Fruit fly (Drosophila melanogaster) whole organism, embryonic: ENCODE data around the gene Rack1.

Source experiments
- Ada2b ChIP-seq: fragments of 200-800 bp; sonication (Bioruptor generic); IDR thresholded peaks from 2 replicates; pipeline ENCODE4 v1.3.6; 2022; ENCODE audit warnings: missing biosample characterization, missing genetic modification characterization
- Awh ChIP-seq: fragments of 200-800 bp; sonication (Bioruptor generic); IDR thresholded peaks from 2 replicates; pipeline ENCODE4, ENCODE4 v1.3.6; 2022; ENCODE audit warnings: missing biosample characterization, missing genetic modification characterization
- CG10462 ChIP-seq: fragments of 200-800 bp; sonication (Bioruptor generic); optimal IDR thresholded peaks from 2 replicates; lab custom pipeline; 2016; ENCODE audit warnings: missing biosample characterization, missing genetic modification characterization
- CG10543 ChIP-seq: fragments of 200-800 bp; sonication (Bioruptor generic); optimal IDR thresholded peaks from 3 replicates; lab custom pipeline; 2017; ENCODE audit warnings: missing biosample characterization, mild to moderate bottlenecking, missing genetic modification characterization, moderate library complexity
- CG12769 ChIP-seq: fragments of 200-800 bp; sonication (Bioruptor generic); optimal IDR thresholded peaks from 2 replicates; lab custom pipeline; 2019; ENCODE audit warnings: missing biosample characterization, mild to moderate bottlenecking, missing genetic modification characterization, moderate library complexity
- CG13123 ChIP-seq: fragments of 200-800 bp; sonication (Bioruptor generic); optimal IDR thresholded peaks from 2 replicates; lab custom pipeline; 2016; ENCODE audit warnings: missing biosample characterization, missing genetic modification characterization
- CG17385 ChIP-seq: fragments of 200-800 bp; sonication (Bioruptor generic); optimal IDR thresholded peaks from 3 replicates; lab custom pipeline; 2018; ENCODE audit warnings: missing biosample characterization, mild to moderate bottlenecking, missing genetic modification characterization
- CG18011 ChIP-seq: fragments of 200-800 bp; sonication (Bioruptor generic); optimal IDR thresholded peaks from 2 replicates; lab custom pipeline; 2017; ENCODE audit warnings: missing biosample characterization, missing genetic modification characterization, mild to moderate bottlenecking, moderate library complexity, missing genotype
- CG2116 ChIP-seq: fragments of 200-800 bp; sonication (Bioruptor generic); optimal IDR thresholded peaks from 3 replicates; lab custom pipeline; 2018; ENCODE audit warnings: missing biosample characterization, mild to moderate bottlenecking, missing genetic modification characterization
- CG2120 ChIP-seq: fragments of 200-800 bp; sonication (Bioruptor generic); optimal IDR thresholded peaks from 3 replicates; lab custom pipeline; 2016; ENCODE audit warnings: missing biosample characterization, missing genetic modification characterization
- CG2712 ChIP-seq: fragments of 200-800 bp; optimal IDR thresholded peaks from 3 replicates; lab custom pipeline; 2019; ENCODE audit warnings: missing biosample characterization, mild to moderate bottlenecking, missing genetic modification characterization, moderate library complexity
- CG3163 ChIP-seq: fragments of 200-800 bp; sonication (Bioruptor generic); optimal IDR thresholded peaks from 3 replicates; lab custom pipeline; 2016; ENCODE audit warnings: missing biosample characterization, missing genetic modification characterization
- CG34376 ChIP-seq: fragments of 200-800 bp; sonication (Bioruptor generic); optimal IDR thresholded peaks from 2 replicates; lab custom pipeline; 2018; ENCODE audit warnings: missing biosample characterization, mild to moderate bottlenecking, missing genetic modification characterization
- CG4424 ChIP-seq: fragments of 200-800 bp; sonication (Bioruptor generic); optimal IDR thresholded peaks from 3 replicates; lab custom pipeline; 2016; ENCODE audit warnings: missing biosample characterization, missing genetic modification characterization
- CG7556 ChIP-seq: fragments of 200-800 bp; sonication (Bioruptor generic); optimal IDR thresholded peaks from 2 replicates; lab custom pipeline; 2017; ENCODE audit warnings: missing biosample characterization, mild to moderate bottlenecking, missing genetic modification characterization
- D19A ChIP-seq: fragments of 200-800 bp; optimal IDR thresholded peaks from 3 replicates; lab custom pipeline; 2019; ENCODE audit warnings: missing biosample characterization, mild to moderate bottlenecking, missing genetic modification characterization, moderate library complexity
- Dbx ChIP-seq: fragments of 200-800 bp; sonication (Bioruptor generic); IDR thresholded peaks from 3 replicates; pipeline ENCODE4 v1.3.6; 2022; ENCODE audit warnings: missing biosample characterization, missing genetic modification characterization
- Dek ChIP-seq: fragments of 200-800 bp; sonication (Bioruptor generic); optimal IDR thresholded peaks from 3 replicates; lab custom pipeline; 2019; ENCODE audit warnings: missing biosample characterization, mild to moderate bottlenecking, missing genetic modification characterization, moderate library complexity
- Ets65A ChIP-seq: fragments of 200-800 bp; sonication (Bioruptor generic); peaks from one replicate; lab custom pipeline; 2016; ENCODE audit warnings: missing biosample characterization, missing genetic modification characterization
- Gug ChIP-seq: fragments of 200-800 bp; sonication (Bioruptor generic); IDR thresholded peaks from 4 replicates; pipeline ENCODE4 v1.3.6; 2022; ENCODE audit warnings: missing biosample characterization, missing genetic modification characterization
- HLH4C ChIP-seq: fragments of 200-800 bp; sonication (Bioruptor generic); IDR thresholded peaks from 3 replicates; pipeline ENCODE4 v1.3.6; 2022; ENCODE audit warnings: missing biosample characterization, missing genetic modification characterization; ENCODE audit not compliant: partially characterized antibody
- HmgZ ChIP-seq: fragments of 200-800 bp; sonication (Bioruptor generic); optimal IDR thresholded peaks from 2 replicates; lab custom pipeline; 2018; ENCODE audit warnings: missing biosample characterization, mild to moderate bottlenecking, missing genetic modification characterization
- Hr51 ChIP-seq, 2 experiments: fragments of 200-800 bp; sonication (Bioruptor generic); optimal IDR thresholded peaks; 2 replicates in 1 of 2; 3 replicates in 1 of 2; lab custom pipeline; 2016 to 2018; ENCODE audit warnings: missing biosample characterization in 2 of 2, missing genetic modification characterization in 2 of 2, mild to moderate bottlenecking in 1 of 2, moderate library complexity in 1 of 2
- Hsf ChIP-seq: fragments of 200-800 bp; sonication (Bioruptor generic); optimal IDR thresholded peaks from 3 replicates; lab custom pipeline; 2016; ENCODE audit warnings: missing biosample characterization, missing genetic modification characterization
- Med ChIP-seq: fragments of 200-800 bp; sonication (Bioruptor generic); peaks from one replicate; lab custom pipeline; 2016; ENCODE audit warnings: missing biosample characterization, missing genetic modification characterization, mild to moderate bottlenecking, inconsistent platforms, moderate library complexity
- Sry-β ChIP-seq: fragments of 200-800 bp; sonication (Bioruptor generic); optimal IDR thresholded peaks from 2 replicates; lab custom pipeline; 2018; ENCODE audit warnings: missing biosample characterization, mild to moderate bottlenecking, missing genetic modification characterization, moderate library complexity
- chinmo ChIP-seq: fragments of 200-800 bp; sonication (Bioruptor generic); IDR thresholded peaks from 4 replicates; pipeline ENCODE4 v1.3.6; 2022; ENCODE audit warnings: missing biosample characterization, missing genetic modification characterization; ENCODE audit not compliant: partially characterized antibody
- chn ChIP-seq: fragments of 200-800 bp; sonication (Bioruptor generic); optimal IDR thresholded peaks from 2 replicates; lab custom pipeline; 2016; ENCODE audit warnings: missing biosample characterization, missing genetic modification characterization
- crol ChIP-seq: fragments of 200-800 bp; sonication (Bioruptor generic); IDR thresholded peaks from 2 replicates; pipeline ENCODE4 v1.3.6; 2022; ENCODE audit warnings: missing biosample characterization, missing genetic modification characterization
- dysf ChIP-seq: fragments of 200-800 bp; sonication (Bioruptor generic); IDR thresholded peaks from 3 replicates; pipeline ENCODE4 v1.3.6; 2022; ENCODE audit warnings: missing biosample characterization, missing genetic modification characterization
- fd96Cb ChIP-seq: fragments of 200-800 bp; sonication (Bioruptor generic); optimal IDR thresholded peaks from 2 replicates; lab custom pipeline; 2018; ENCODE audit warnings: missing biosample characterization, mild to moderate bottlenecking, missing genetic modification characterization, moderate library complexity
- ftz-f1 ChIP-seq: fragments of 200-800 bp; sonication (Bioruptor generic); optimal IDR thresholded peaks from 2 replicates; lab custom pipeline; 2016; ENCODE audit warnings: missing biosample characterization, missing genetic modification characterization
- grau ChIP-seq: fragments of 200-800 bp; optimal IDR thresholded peaks from 3 replicates; lab custom pipeline; 2019; ENCODE audit warnings: missing biosample characterization, mild to moderate bottlenecking, missing genetic modification characterization, moderate library complexity
- grn ChIP-seq: fragments of 200-800 bp; sonication (Bioruptor generic); optimal IDR thresholded peaks from 3 replicates; lab custom pipeline; 2017; ENCODE audit warnings: missing biosample characterization, missing genetic modification characterization
- ham ChIP-seq: fragments of 200-800 bp; sonication (Bioruptor generic); IDR thresholded peaks from 2 replicates; pipeline ENCODE4 v1.3.6; 2022; ENCODE audit warnings: missing biosample characterization, missing genetic modification characterization
- inv ChIP-seq: fragments of 200-800 bp; sonication (Bioruptor generic); IDR thresholded peaks from 2 replicates; pipeline ENCODE4 v1.3.6; 2022; ENCODE audit warnings: missing biosample characterization, missing genetic modification characterization; ENCODE audit not compliant: partially characterized antibody
- lov ChIP-seq, 2 experiments: fragments of 200-800 bp in 1 of 2; fragments of >200 bp in 1 of 2; sonication (Bioruptor generic) in 1 of 2; IDR thresholded peaks in 1 of 2; optimal IDR thresholded peaks in 1 of 2; 2 replicates in 1 of 2; 3 replicates in 1 of 2; pipeline versions ENCODE4 v1.3.6 to Lab custom; 2017 to 2022; ENCODE audit warnings: missing biosample characterization in 1 of 2, missing genetic modification characterization in 1 of 2
- mirr ChIP-seq: fragments of 200-800 bp; sonication (Bioruptor generic); optimal IDR thresholded peaks from 3 replicates; lab custom pipeline; 2018; ENCODE audit warnings: missing biosample characterization, mild to moderate bottlenecking, missing genetic modification characterization
- rib ChIP-seq: fragments of 200-800 bp; sonication (Bioruptor generic); IDR thresholded peaks from 2 replicates; pipeline ENCODE4 v1.3.6; 2022; ENCODE audit warnings: missing biosample characterization, missing genetic modification characterization
- row ChIP-seq: fragments of 200-800 bp; sonication (Bioruptor generic); IDR thresholded peaks from 3 replicates; pipeline ENCODE4 v1.3.6; 2022; ENCODE audit warnings: missing biosample characterization, missing genetic modification characterization
- schlank ChIP-seq: fragments of 200-800 bp; sonication (Bioruptor generic); optimal IDR thresholded peaks from 2 replicates; lab custom pipeline; 2018; ENCODE audit warnings: missing biosample characterization, mild to moderate bottlenecking, missing genetic modification characterization
- sens ChIP-seq: fragments of 200-800 bp; sonication (Bioruptor generic); peaks from one replicate; lab custom pipeline; 2016; ENCODE audit warnings: missing biosample characterization, missing genetic modification characterization
- slbo ChIP-seq: fragments of 200-800 bp; sonication (Bioruptor generic); IDR thresholded peaks from 2 replicates; pipeline ENCODE4 v1.3.6; 2022; ENCODE audit warnings: missing biosample characterization, missing genetic modification characterization
- sna ChIP-seq: fragments of 200-800 bp; sonication (Bioruptor generic); IDR thresholded peaks from 2 replicates; pipeline ENCODE4 v1.3.6; 2022; ENCODE audit warnings: missing biosample characterization, missing genetic modification characterization; ENCODE audit not compliant: partially characterized antibody
- so ChIP-seq: fragments of 200-800 bp; sonication (Bioruptor generic); IDR thresholded peaks from 3 replicates; pipeline ENCODE4 v1.3.6; 2022; ENCODE audit warnings: missing biosample characterization, missing genetic modification characterization
- tgo ChIP-seq: fragments of 200-800 bp; sonication (Bioruptor generic); IDR thresholded peaks from 3 replicates; pipeline ENCODE4 v1.3.6; 2022; ENCODE audit warnings: missing biosample characterization, missing genetic modification characterization
- zfh1 ChIP-seq: fragments of 200-800 bp; sonication (Bioruptor generic); IDR thresholded peaks from 3 replicates; pipeline ENCODE4 v1.3.6; 2022; ENCODE audit warnings: missing biosample characterization, missing genetic modification characterization

Gene Rack1

dm6 chr2L:7790448-7791355 is 36.4 kb downstream of the Rack1 start, which contains the start of gene CG7149 (continued):
- TF ChIP-seq grau (tag; lab: Kevin White, UChicago) = peak; percentile 13
- peak; percentile 2 for TF ChIP-seq CG2712 (tag; lab: Kevin White, UChicago)
- TF ChIP-seq HmgZ (tag; lab: Kevin White, UChicago) = no peak
- TF ChIP-seq crol = no peak
- peak; percentile 10 for TF ChIP-seq CG3163 (GFP tag; lab: Kevin White, UChicago)
- 0 out of 3 replicates have a peak, but pooled peaks have one; percentile 32 for TF ChIP-seq Dbx
- TF ChIP-seq CG2120 (GFP tag; lab: Kevin White, UChicago) = peak; percentile 53
- TF ChIP-seq rib = 0 out of 2 replicates have a peak, but pooled peaks have one; percentile 11
- TF ChIP-seq ftz-f1 (GFP tag; lab: Kevin White, UChicago) = peak; percentile 15
- no peak for TF ChIP-seq so (GFP tag; lab: Robert Waterston, UW)
- peak; percentile 84 for TF ChIP-seq row
- TF ChIP-seq D19A (tag; lab: Kevin White, UChicago) = peak; percentile 9
- TF ChIP-seq Hr51 (GFP tag; optimal IDR thresholded peaks at IDR 0.05; lab: Kevin White, UChicago) = peak in 1 of 2 experiments; percentile 31
- TF ChIP-seq CG4424 (GFP tag; lab: Kevin White, UChicago) = peak; percentile 5
- TF ChIP-seq Awh = 0 out of 2 replicates have a peak, but pooled peaks have one; percentile 4
- TF ChIP-seq slbo (GFP tag; lab: Robert Waterston, UW) = peak; percentile 41; the same call in 1 of the 2 replicates
- peak; percentile 83 for TF ChIP-seq Med (GFP tag; lab: Kevin White, UChicago)
- TF ChIP-seq Gug = no peak
- TF ChIP-seq fd96Cb (tag; lab: Kevin White, UChicago) = no peak
- TF ChIP-seq CG34376 (GFP tag; lab: Kevin White, UChicago) = peak; percentile 95
- TF ChIP-seq CG13123 (GFP tag; lab: Kevin White, UChicago) = no peak
- peak; percentile 21 for TF ChIP-seq CG10543
- no peak for TF ChIP-seq Ada2b
- no peak for TF ChIP-seq sna (GFP tag; lab: Robert Waterston, UW)
- TF ChIP-seq inv (GFP tag; lab: Robert Waterston, UW) = no peak
- peak; percentile 2 for TF ChIP-seq CG2116
- TF ChIP-seq chn (GFP tag; lab: Kevin White, UChicago) = no peak
- peak; percentile 6 for TF ChIP-seq Ets65A
- 0 out of 3 replicates have a peak, but pooled peaks have one; percentile 7 for TF ChIP-seq HLH4C (GFP tag; lab: Robert Waterston, UW)
- peak; percentile 62 for TF ChIP-seq CG12769 (tag; lab: Kevin White, UChicago)
- TF ChIP-seq schlank = no peak
- no peak for TF ChIP-seq lov (optimal IDR thresholded peaks at IDR 0.05; lab: Kevin White, UChicago)
- TF ChIP-seq lov (GFP tag; IDR thresholded peaks at IDR 0.05; lab: Robert Waterston, UW) = 0 out of 3 replicates have a peak, but pooled peaks have one; percentile 9
- peak; percentile 13; the same call in 1 of the 3 replicates for TF ChIP-seq tgo (GFP tag; lab: Robert Waterston, UW)
- TF ChIP-seq Hsf (GFP tag; lab: Kevin White, UChicago) = peak; percentile 21
- no peak for TF ChIP-seq ham (GFP tag; lab: Robert Waterston, UW)
- TF ChIP-seq mirr = peak; percentile 96
- peak; percentile 83 for TF ChIP-seq CG17385 (GFP tag; lab: Kevin White, UChicago)
- TF ChIP-seq CG7556 = peak; percentile 33
- no peak for TF ChIP-seq CG18011 (GFP tag; lab: Kevin White, UChicago)
- TF ChIP-seq dysf (GFP tag; lab: Robert Waterston, UW) = peak; percentile 30; the same call in 1 of the 3 replicates
- peak; percentile 54 for TF ChIP-seq grn
- TF ChIP-seq zfh1 (GFP tag; lab: Robert Waterston, UW) = 0 out of 3 replicates have a peak, but pooled peaks have one; percentile 16
- TF ChIP-seq sens (GFP tag; lab: Kevin White, UChicago) = peak; percentile 50
- peak; percentile 92; the same call in 3 of the 4 replicates for TF ChIP-seq chinmo
- peak; percentile 4 for TF ChIP-seq Dek
- peak; percentile 87 for TF ChIP-seq Sry-β (GFP tag; lab: Kevin White, UChicago)
- TF ChIP-seq CG10462 = no peak
